Fruit fly (Drosophila melanogaster): ENCODE measurements around the gene timeout.

- TF ChIP-seq CG8478 (optimal IDR thresholded peaks at IDR 0.05) (no peak), CTCF (optimal IDR thresholded peaks at IDR 0.05) (no peak)
These were observed 31.9 kb upstream of the timeout start for dm6 chr3R:13056553-13056952.

Data from S2 (cell line).